Worm (Caenorhabditis elegans): Measurements from ENCODE around the gene gtap-1.
"Not testable (repeated sequence)": the region's sequence is repeated elsewhere in the genome, so short reads cannot be mapped to it uniquely, and the experiment has no call there.

Gene gtap-1

DNA sequence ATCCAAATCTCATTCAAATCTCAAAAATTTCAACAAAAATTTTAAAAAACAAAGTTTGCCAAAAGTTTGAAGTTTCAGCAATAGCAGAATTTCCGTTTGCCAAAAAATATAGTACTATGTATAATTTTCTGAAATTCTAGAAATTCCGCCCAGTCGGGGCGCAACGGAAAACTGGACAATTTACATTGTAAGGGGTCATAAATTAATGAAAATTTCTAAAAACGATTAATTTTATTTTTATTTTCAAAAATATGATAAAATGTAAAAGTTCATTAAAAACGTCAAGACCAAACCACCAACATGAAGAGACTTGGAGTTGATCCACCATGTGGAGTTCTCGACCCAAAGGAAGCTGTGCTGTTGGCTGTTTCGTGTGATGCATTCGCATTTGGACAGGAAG, 14.7 kb downstream of the gtap-1 start, which contains the start of gene ZK1248.4:
TSS of gene ZK1248.4 (plus strand) at position 301 of the 400 bp plus-strand sequence.
- TF ChIP-seq unc-130 (GFP tag; optimal IDR thresholded peaks at IDR 0.05) (no peak), ceh-82 (tag; optimal IDR thresholded peaks at IDR 0.05) (no peak), nhr-102 (tag; optimal IDR thresholded peaks at IDR 0.05) (no peak), rbr-2 (tag; optimal IDR thresholded peaks at IDR 0.05) (no peak), daf-19 (GFP tag; conservative IDR thresholded peaks at IDR 0.05) (no peak), lin-29 (GFP tag; IDR thresholded peaks at IDR 0.05) (no peak), nhr-237 (tag; optimal IDR thresholded peaks at IDR 0.05) (no peak), D1046.2 (GFP tag; IDR thresholded peaks at IDR 0.05) (no peak), ceh-28 (tag; optimal IDR thresholded peaks at IDR 0.05) (no peak), nhr-10 (tag; optimal IDR thresholded peaks at IDR 0.05) (no peak), mxl-2 (GFP tag; conservative IDR thresholded peaks at IDR 0.05) (no peak), Y75B8A.6 (GFP tag; IDR thresholded peaks at IDR 0.05) (no peak), R02D3.7 (tag; optimal IDR thresholded peaks at IDR 0.05) (no peak)

DNA sequence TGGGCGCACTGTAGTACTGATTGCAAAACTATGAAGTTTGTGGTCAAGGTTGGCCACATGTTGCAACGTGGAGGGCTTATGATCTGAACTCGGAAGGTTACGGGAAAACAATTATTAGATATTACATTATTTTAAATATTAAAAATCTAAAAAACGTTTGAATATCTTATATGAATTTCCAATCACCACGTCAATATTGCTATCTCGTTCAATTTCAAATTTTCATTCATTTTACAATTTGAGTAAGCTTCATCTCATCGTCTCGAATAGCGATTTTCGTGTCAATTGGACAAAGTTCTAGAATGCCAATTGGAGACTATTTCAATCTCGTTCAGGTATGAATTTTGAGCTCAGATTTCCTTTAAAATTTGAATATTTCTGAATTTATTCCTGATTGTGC, 16.7 kb downstream of the gtap-1 start, which contains the start of gene ZK1248.20:
TSS of gene ZK1248.20 (plus strand) at position 301 of the 400 bp plus-strand sequence.
- TF ChIP-seq dmd-6 (GFP tag; IDR thresholded peaks at IDR 0.05) = no peak
- TF ChIP-seq hlh-11 (tag; optimal IDR thresholded peaks at IDR 0.05) = no peak
- TF ChIP-seq D1046.2 (GFP tag; IDR thresholded peaks at IDR 0.05) = no peak
- TF ChIP-seq sdz-12 (GFP tag; optimal IDR thresholded peaks at IDR 0.05) = no peak
- no peak for TF ChIP-seq vab-7 (GFP tag; IDR thresholded peaks at IDR 0.05)
- TF ChIP-seq dmd-9 (GFP tag; IDR thresholded peaks at IDR 0.05) = no peak
- TF ChIP-seq jun-1 (tag; optimal IDR thresholded peaks at IDR 0.05) = no peak
- TF ChIP-seq hmg-1.1 (GFP tag; IDR thresholded peaks at IDR 0.05) = no peak
- TF ChIP-seq ZK337.2 (GFP tag; IDR thresholded peaks at IDR 0.05) = no peak

DNA sequence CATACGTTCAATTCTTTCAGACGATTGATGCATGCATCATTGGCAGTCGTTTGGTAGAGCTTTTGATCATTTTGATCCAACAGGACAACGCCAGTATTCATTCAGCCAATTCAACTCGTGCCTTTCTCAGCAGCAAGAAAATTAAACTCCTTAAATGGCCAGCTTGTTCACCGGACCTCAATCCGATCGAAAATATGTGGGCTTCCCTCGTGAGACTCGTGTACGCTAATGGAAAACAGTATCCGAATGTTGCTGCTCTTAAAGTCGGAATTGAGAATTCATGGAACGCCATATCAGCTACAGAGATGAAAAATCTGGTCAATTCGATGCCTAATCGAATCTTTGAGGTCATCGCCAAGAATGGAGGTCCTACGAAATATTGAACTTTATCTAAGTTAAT, 17.7 kb downstream of the gtap-1 start, which contains the start of gene wago-5:
TSS of gene wago-5 (minus strand) at position 101 of the 400 bp plus-strand sequence.
- TF ChIP-seq T26A8.4 (GFP tag; IDR thresholded peaks at IDR 0.05); nhr-42 (GFP tag; IDR thresholded peaks at IDR 0.05); nhr-237 (tag; optimal IDR thresholded peaks at IDR 0.05): not testable (repeated sequence)

DNA sequence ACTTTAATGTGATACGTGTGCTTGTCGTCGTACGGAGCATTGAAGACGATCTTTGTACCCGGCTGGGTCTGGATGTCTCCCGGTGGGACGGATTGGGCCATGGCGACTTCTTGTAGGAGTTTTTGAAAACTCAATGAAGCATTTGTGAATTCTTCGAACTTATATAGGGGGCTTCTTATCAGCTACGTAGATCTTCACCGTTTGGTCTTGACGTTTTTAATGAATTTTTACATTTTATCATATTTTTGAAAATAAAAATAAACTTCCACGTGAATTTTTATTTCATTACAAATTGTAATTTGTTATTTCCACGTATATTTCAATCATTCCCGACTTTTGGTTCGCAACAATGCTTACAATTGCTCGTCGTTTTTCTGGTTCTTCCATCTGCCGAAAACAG, 22.8 kb downstream of the gtap-1 start, which contains the start of the genes msp-64 and ZK1248.5:
TSS of gene msp-64 (minus strand) at position 101 of the 400 bp plus-strand sequence.
TSS of gene ZK1248.5 (plus strand) at position 285 of the 400 bp plus-strand sequence.
- TF ChIP-seq lim-7 (GFP tag; IDR thresholded peaks at IDR 0.05) = no peak
- TF ChIP-seq mxl-2 (GFP tag; conservative IDR thresholded peaks at IDR 0.05) = no peak
- no peak for TF ChIP-seq ces-1 (GFP tag; optimal IDR thresholded peaks at IDR 0.05)
- no peak for TF ChIP-seq R02D3.7 (tag; optimal IDR thresholded peaks at IDR 0.05)
- TF ChIP-seq ceh-62 (tag; optimal IDR thresholded peaks at IDR 0.05) = no peak
- TF ChIP-seq set-16 (GFP tag; IDR thresholded peaks at IDR 0.05) = no peak
- TF ChIP-seq lin-15B (tag; optimal IDR thresholded peaks at IDR 0.05) = no peak
- no peak for TF ChIP-seq dmd-6 (GFP tag; IDR thresholded peaks at IDR 0.05)
- no peak for TF ChIP-seq unc-130 (GFP tag; optimal IDR thresholded peaks at IDR 0.05)
- TF ChIP-seq pha-4 (GFP tag; IDR thresholded peaks at IDR 0.05) = no peak
- TF ChIP-seq pha-4 (tag; optimal IDR thresholded peaks at IDR 0.05) = no peak
- TF ChIP-seq attf-4 (tag; optimal IDR thresholded peaks at IDR 0.05) = no peak
- no peak for TF ChIP-seq zfp-3 (GFP tag; conservative IDR thresholded peaks at IDR 0.05)

DNA sequence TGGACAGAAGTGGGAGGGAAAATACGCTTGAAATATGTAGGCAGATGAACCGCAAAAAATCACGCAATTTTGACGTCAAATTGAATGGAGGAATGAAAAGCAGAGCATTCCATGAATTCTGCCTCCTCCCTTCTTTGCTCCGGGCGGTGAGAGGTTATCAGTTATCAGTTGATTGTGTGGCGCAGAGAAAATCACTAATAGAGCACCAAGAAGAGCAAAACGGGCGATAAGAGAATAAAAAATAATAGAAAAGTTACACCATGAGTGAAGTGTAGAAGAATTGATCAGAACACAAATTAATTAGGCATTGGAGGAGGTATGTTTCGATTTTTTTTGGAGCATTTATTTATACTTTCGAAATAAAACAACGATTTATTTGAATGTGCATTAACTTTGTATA, 26.5 kb downstream of the gtap-1 start:
- TF ChIP-seq daf-16 (GFP tag; optimal IDR thresholded peaks at IDR 0.05) (no peak), daf-16 (tag; optimal IDR thresholded peaks at IDR 0.05) (peak; percentile 38), hlh-11 (tag; optimal IDR thresholded peaks at IDR 0.05) (peak; percentile 64), dmd-6 (GFP tag; IDR thresholded peaks at IDR 0.05) (peak; percentile 89), dve-1 (tag; optimal IDR thresholded peaks at IDR 0.05; ENCODE audit: insufficient read depth) (peak; percentile 28), ceh-62 (tag; optimal IDR thresholded peaks at IDR 0.05) (no peak), nhr-77 (tag; optimal IDR thresholded peaks at IDR 0.05) (peak; percentile 52), lin-1 (GFP tag; IDR thresholded peaks at IDR 0.05) (0 out of 2 replicates have a peak, but pooled peaks have one; percentile 26), pqm-1 (tag; optimal IDR thresholded peaks at IDR 0.05) (peak; percentile 92), nhr-41 (GFP tag; IDR thresholded peaks at IDR 0.05) (peak; percentile 60; the same call in 1 of the 2 replicates), hif-1 (tag; optimal IDR thresholded peaks at IDR 0.05) (no peak), nhr-28 (tag; optimal IDR thresholded peaks at IDR 0.05) (peak; percentile 90)
